Worm (Caenorhabditis elegans) whole organism, L2 larva: ENCODE data around the gene smg-3.

Experiments used
- ama-1 ChIP-seq: fragments of 150-350 bp; optimal IDR thresholded peaks from 2 replicates; lab custom pipeline; 2018; ENCODE audit warnings: inconsistent platforms
- crh-2 ChIP-seq: sonication (generic microtip); optimal IDR thresholded peaks from 2 replicates; lab custom pipeline; 2017; ENCODE audit warnings: missing biosample characterization, missing genetic modification characterization
- dmd-4 ChIP-seq: sonication (generic microtip); optimal IDR thresholded peaks from 2 replicates; lab custom pipeline; 2017; ENCODE audit warnings: missing biosample characterization, missing genetic modification characterization
- mab-5 ChIP-seq: fragments of 150-350 bp; optimal IDR thresholded peaks from 2 replicates; lab custom pipeline; 2014; ENCODE audit warnings: missing biosample characterization, missing genetic modification characterization
- nhr-10 ChIP-seq: sonication (generic microtip); optimal IDR thresholded peaks from 2 replicates; lab custom pipeline; 2017; ENCODE audit warnings: missing biosample characterization, missing genetic modification characterization
- nhr-77 ChIP-seq: fragments of 150-350 bp; optimal IDR thresholded peaks from 2 replicates; lab custom pipeline; 2014; ENCODE audit warnings: missing biosample characterization, missing genetic modification characterization
- unc-55 ChIP-seq: fragments of 150-350 bp; sonication (generic microtip); optimal IDR thresholded peaks from 3 replicates; lab custom pipeline; 2014; ENCODE audit warnings: missing biosample characterization, missing genetic modification reagents, missing genetic modification characterization

ce11 chrIV:6335908-6336307, 37.0 kb downstream of the smg-3 start, which contains the start of gene mif-4:
- TF ChIP-seq nhr-10 (no peak), crh-2 (tag; lab: Kevin White, UChicago) (no peak), dmd-4 (no peak), ama-1 (lab: Kevin White, UChicago) (no peak), nhr-77 (tag; lab: Kevin White, UChicago) (no peak), unc-55 (GFP tag; lab: Kevin White, UChicago) (no peak), mab-5 (tag; lab: Kevin White, UChicago) (no peak)
